Fruit fly (Drosophila melanogaster): ENCODE results near the gene Ccp84Ae.

Ccp84Ae gene

DNA sequence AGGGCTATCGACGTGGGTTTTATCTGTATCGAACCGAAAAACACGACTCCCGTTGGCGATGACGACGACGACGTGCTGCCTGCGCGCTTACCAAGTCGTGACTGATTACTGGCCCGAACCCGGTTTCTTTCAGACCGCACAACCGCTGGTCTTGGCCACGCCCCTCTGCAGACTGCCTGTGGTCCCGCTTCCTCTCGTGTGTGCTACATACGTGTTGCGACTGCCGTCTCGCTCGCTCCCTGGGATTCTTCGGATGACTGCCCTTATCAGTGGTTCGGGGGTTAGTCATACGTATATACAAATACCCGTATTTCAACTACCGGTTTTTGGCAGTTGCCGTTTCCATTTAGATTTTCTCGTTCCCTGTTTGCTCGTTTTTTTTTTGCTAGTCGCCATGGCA is 13.1 kb downstream of the Ccp84Ae start, which contains the start of gene lab (continued):
- no peak for TF ChIP-seq dan (GFP tag; IDR thresholded peaks at IDR 0.05)
- TF ChIP-seq GATAe (GFP tag; conservative IDR thresholded peaks at IDR 0.05): peak; percentile 71
- no peak for TF ChIP-seq CG30020 (tag; optimal IDR thresholded peaks at IDR 0.05)
- TF ChIP-seq Med (GFP tag): peak; percentile 68
- no peak for TF ChIP-seq Dfd (GFP tag; optimal IDR thresholded peaks at IDR 0.05)
- TF ChIP-seq CG13775 (GFP tag; optimal IDR thresholded peaks at IDR 0.05): no peak
- TF ChIP-seq lab (GFP tag; optimal IDR thresholded peaks at IDR 0.05): peak; percentile 85
- TF ChIP-seq jing (GFP tag; optimal IDR thresholded peaks at IDR 0.05): peak; percentile 14
- TF ChIP-seq oc (tag; optimal IDR thresholded peaks at IDR 0.05): peak; percentile 24
- peak; percentile 10 for TF ChIP-seq pb (GFP tag; optimal IDR thresholded peaks at IDR 0.05)
- TF ChIP-seq CTCF (GFP tag; optimal IDR thresholded peaks at IDR 0.05): no peak
- peak; percentile 97 for TF ChIP-seq CG1832 (GFP tag; optimal IDR thresholded peaks at IDR 0.05)
- TF ChIP-seq CG17829 (tag; optimal IDR thresholded peaks at IDR 0.05): peak; percentile 10
- no peak for TF ChIP-seq CG17612 (GFP tag; IDR thresholded peaks at IDR 0.05)
- TF ChIP-seq sens (GFP tag): peak; percentile 62
- TF ChIP-seq CG31388 (GFP tag; optimal IDR thresholded peaks at IDR 0.05): no peak

DNA sequence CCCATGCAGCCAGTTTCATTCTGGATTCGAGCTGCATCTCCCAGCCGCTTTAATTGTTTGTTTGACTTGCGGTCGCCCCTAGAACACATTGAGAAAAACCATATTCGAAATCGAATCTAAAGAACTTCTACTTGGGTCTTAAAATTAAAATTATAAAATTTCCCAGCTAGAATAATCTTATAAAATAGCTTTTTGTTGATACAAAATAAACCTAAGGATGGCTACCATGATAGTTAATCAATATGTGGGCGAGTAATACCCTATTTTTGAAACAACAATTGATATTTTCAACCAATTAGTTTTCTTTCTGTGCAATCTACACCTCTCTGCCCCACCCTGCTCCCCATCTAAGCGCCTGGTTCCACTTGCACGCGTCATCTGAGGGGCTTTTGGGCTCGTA is 17.0 kb downstream of the Ccp84Ae start:
- TF ChIP-seq CG31441 (GFP tag; IDR thresholded peaks at IDR 0.05): peak; percentile 31; the same call in 1 of the 2 replicates
- TF ChIP-seq Adf1 (GFP tag; IDR thresholded peaks at IDR 0.05): no peak
- no peak for TF ChIP-seq Taf1 (GFP tag; IDR thresholded peaks at IDR 0.05)
- TF ChIP-seq Vsx1 (GFP tag; optimal IDR thresholded peaks at IDR 0.05): no peak
- no peak for TF ChIP-seq CG9727 (GFP tag; optimal IDR thresholded peaks at IDR 0.05)
- 0 out of 3 replicates have a peak, but pooled peaks have one; percentile 12 for TF ChIP-seq zfh1 (GFP tag; IDR thresholded peaks at IDR 0.05)
- TF ChIP-seq CG15479 (GFP tag; optimal IDR thresholded peaks at IDR 0.05): no peak
- no peak for TF ChIP-seq wdn (GFP tag; IDR thresholded peaks at IDR 0.05)
- peak; percentile 65 for TF ChIP-seq Xrp1 (GFP tag; IDR thresholded peaks at IDR 0.05)
- TF ChIP-seq B-H2 (GFP tag; optimal IDR thresholded peaks at IDR 0.05): no peak
- TF ChIP-seq CG6175 (GFP tag; IDR thresholded peaks at IDR 0.05): no peak
- peak; percentile 53 for TF ChIP-seq D19A (tag; optimal IDR thresholded peaks at IDR 0.05)
- peak; percentile 4 for TF ChIP-seq tin (GFP tag; optimal IDR thresholded peaks at IDR 0.05)
- TF ChIP-seq cato (GFP tag; optimal IDR thresholded peaks at IDR 0.05; ENCODE audit: borderline replicate concordance): no peak
- TF ChIP-seq CG33557 (GFP tag; optimal IDR thresholded peaks at IDR 0.05): peak; percentile 1
- TF ChIP-seq Six4 (GFP tag; optimal IDR thresholded peaks at IDR 0.05): peak; percentile 9
- TF ChIP-seq CG7556 (GFP tag; optimal IDR thresholded peaks at IDR 0.05): no peak
- no peak for TF ChIP-seq tna (GFP tag; IDR thresholded peaks at IDR 0.05; ENCODE audit: partially characterized antibody)
- no peak for TF ChIP-seq CoRest (tag; optimal IDR thresholded peaks at IDR 0.05)
- no peak for TF ChIP-seq Xbp1 (GFP tag; optimal IDR thresholded peaks at IDR 0.05)
- no peak for TF ChIP-seq sob (GFP tag; IDR thresholded peaks at IDR 0.05)
- peak; percentile 62 for TF ChIP-seq gem (tag; optimal IDR thresholded peaks at IDR 0.05)
- TF ChIP-seq CG4820 (GFP tag; optimal IDR thresholded peaks at IDR 0.05): peak; percentile 31
- TF ChIP-seq Hmx (GFP tag; optimal IDR thresholded peaks at IDR 0.05): no peak
- TF ChIP-seq CG4424 (GFP tag; optimal IDR thresholded peaks at IDR 0.05): peak; percentile 25
- no peak for TF ChIP-seq scrt (GFP tag; optimal IDR thresholded peaks at IDR 0.05)
- TF ChIP-seq bsh (GFP tag; optimal IDR thresholded peaks at IDR 0.05): peak in 1 of 2 experiments; percentile 72
- TF ChIP-seq Bteb2 (GFP tag; optimal IDR thresholded peaks at IDR 0.05): no peak
- no peak for TF ChIP-seq Fer1 (GFP tag; optimal IDR thresholded peaks at IDR 0.05)
- TF ChIP-seq CG1832 (GFP tag; optimal IDR thresholded peaks at IDR 0.05): no peak
- no peak for TF ChIP-seq Atf3 (GFP tag; optimal IDR thresholded peaks at IDR 0.05)
- no peak for TF ChIP-seq CG1792 (GFP tag; optimal IDR thresholded peaks at IDR 0.05)
- no peak for TF ChIP-seq wor (GFP tag; IDR thresholded peaks at IDR 0.05)
- no peak for TF ChIP-seq CG13894 (tag; optimal IDR thresholded peaks at IDR 0.05)
- peak; percentile 69 for TF ChIP-seq CG10979 (tag; optimal IDR thresholded peaks at IDR 0.05)
- TF ChIP-seq CG2875 (GFP tag; optimal IDR thresholded peaks at IDR 0.05): peak; percentile 41
- TF ChIP-seq trem (tag; optimal IDR thresholded peaks at IDR 0.05): peak; percentile 23
